Worm (Caenorhabditis elegans) whole organism, L1 larva: ENCODE results near the gene puf-7.

Source experiments
- ama-1 ChIP-seq: fragments of 150-350 bp; optimal IDR thresholded peaks from 2 replicates; lab custom pipeline; 2014
- lin-35 ChIP-seq, 2 experiments: fragments of 150-350 bp; optimal IDR thresholded peaks; 2 replicates each; lab custom pipeline; 2014; ENCODE audit warnings: missing biosample characterization in 2 of 2, missing genetic modification characterization in 2 of 2, missing genetic modification reagents in 2 of 2

DNA sequence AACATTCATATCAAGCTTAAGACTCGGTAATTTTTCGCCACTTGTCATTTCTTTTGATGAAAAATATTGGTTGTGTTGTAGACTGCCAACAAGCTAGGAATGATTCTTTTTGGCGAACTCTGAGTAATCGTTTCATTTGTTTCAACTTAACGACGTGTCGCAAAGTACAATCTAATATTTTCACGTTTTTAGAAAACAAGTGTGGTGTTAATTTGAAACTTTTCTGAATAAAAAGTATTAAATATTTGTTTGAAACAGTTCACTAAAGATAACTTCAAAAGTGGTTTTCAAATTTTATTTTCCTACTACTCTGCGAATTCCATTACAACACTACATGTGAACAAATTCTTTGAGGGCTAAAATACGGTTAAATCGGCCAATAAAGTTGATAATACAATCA, 10.0 kb upstream of the puf-7 start, which contains the start of gene T11F8.4:
- no peak for TF ChIP-seq lin-35 (GFP tag; optimal IDR thresholded peaks at IDR 0.05; lab: Kevin White, UChicago)
- TF ChIP-seq ama-1 (lab: Kevin White, UChicago) = no peak
